Fruit fly (Drosophila melanogaster): ENCODE measurements around the gene CG42526.

CG42526 gene

DNA sequence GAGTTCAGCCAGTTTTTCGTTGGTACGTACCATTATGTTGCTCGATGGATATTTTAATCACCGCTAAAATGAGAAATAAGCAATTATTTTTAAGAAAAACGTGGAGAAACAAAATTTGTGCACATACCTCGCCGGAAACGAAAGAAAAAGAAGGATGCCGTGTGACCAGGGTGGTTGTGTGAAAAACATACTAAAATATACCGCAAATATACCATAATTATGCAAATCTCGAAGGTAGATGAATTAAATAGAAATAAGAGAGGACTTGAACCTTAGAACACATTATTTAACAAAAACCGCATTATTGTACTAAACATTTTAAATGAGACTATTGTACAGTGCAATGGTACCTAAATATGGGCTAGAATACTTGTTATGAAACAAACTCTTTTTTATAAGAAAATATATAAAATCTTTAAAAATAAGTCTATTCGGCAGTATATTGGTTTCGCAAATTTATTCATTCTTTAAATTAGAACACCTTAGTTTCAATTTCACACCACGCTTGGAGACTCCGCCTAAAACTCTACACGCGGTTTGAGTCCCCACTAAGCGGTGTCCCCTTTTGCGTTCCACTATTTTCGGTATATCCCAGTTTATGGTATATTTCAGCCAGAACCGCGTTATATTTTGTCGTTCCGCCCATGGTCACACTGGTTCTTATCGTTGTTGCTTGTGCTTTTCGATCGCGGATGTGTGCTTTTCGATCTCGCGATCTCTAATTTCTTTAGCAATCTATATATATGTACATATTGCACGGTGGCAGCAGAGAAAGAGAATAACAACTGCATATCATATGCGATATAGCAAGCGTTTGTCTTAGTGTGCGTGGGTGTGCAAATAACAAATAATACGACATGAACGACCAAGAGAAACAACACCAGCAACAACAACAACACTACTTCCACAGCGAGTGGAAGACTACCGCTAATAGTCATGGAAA lies 5.3 kb downstream of the CG42526 start, which contains the start of the genes RpS17 and MTF-1 (continued):
- peak; percentile 50 for TF ChIP-seq CG18262 (tag; optimal IDR thresholded peaks at IDR 0.05)
- TF ChIP-seq Sry-δ (GFP tag; optimal IDR thresholded peaks at IDR 0.05), result peak; percentile 28
- peak; percentile 39 for TF ChIP-seq disco-r (GFP tag; optimal IDR thresholded peaks at IDR 0.05)
- TF ChIP-seq CG12071 (GFP tag; optimal IDR thresholded peaks at IDR 0.05), result peak; percentile 60
- TF ChIP-seq gcm (GFP tag; optimal IDR thresholded peaks at IDR 0.05), result peak; percentile 46
- peak; percentile 44; the same call in 2 of the 3 replicates for TF ChIP-seq H15 (GFP tag; IDR thresholded peaks at IDR 0.05)
- peak; percentile 40 for TF ChIP-seq Oli (tag; optimal IDR thresholded peaks at IDR 0.05)
- TF ChIP-seq MTF-1 (GFP tag; optimal IDR thresholded peaks at IDR 0.05; ENCODE audit: borderline replicate concordance), result peak; percentile 93
- peak; percentile 30 for TF ChIP-seq CG15514 (GFP tag; optimal IDR thresholded peaks at IDR 0.05)
- no peak for TF ChIP-seq sisA (GFP tag; IDR thresholded peaks at IDR 0.05)
- TF ChIP-seq Oaz (GFP tag; IDR thresholded peaks at IDR 0.05), result no peak
- TF ChIP-seq NfI (GFP tag; optimal IDR thresholded peaks at IDR 0.05), result peak; percentile 73
- no peak for TF ChIP-seq pan (optimal IDR thresholded peaks at IDR 0.05)
- peak in 1 of 2 experiments; percentile 69 for TF ChIP-seq pan (GFP tag; optimal IDR thresholded peaks at IDR 0.05 in 1 of 2, IDR thresholded peaks at IDR 0.05 in 1 of 2)
- no peak for TF ChIP-seq CG14667 (GFP tag; IDR thresholded peaks at IDR 0.05)
- TF ChIP-seq CG6813 (GFP tag; optimal IDR thresholded peaks at IDR 0.05), result no peak
- no peak for TF ChIP-seq hbn (GFP tag; IDR thresholded peaks at IDR 0.05; ENCODE audit: partially characterized antibody)
- TF ChIP-seq CTCF (GFP tag; optimal IDR thresholded peaks at IDR 0.05), result peak; percentile 62
- peak; percentile 16 for TF ChIP-seq CG8924 (tag; optimal IDR thresholded peaks at IDR 0.05)
- TF ChIP-seq emc (GFP tag; optimal IDR thresholded peaks at IDR 0.05), result no peak
- TF ChIP-seq CG1832 (GFP tag; optimal IDR thresholded peaks at IDR 0.05), result no peak
- TF ChIP-seq Elba2 (GFP tag; optimal IDR thresholded peaks at IDR 0.05), result no peak
- TF ChIP-seq CG3163 (GFP tag; optimal IDR thresholded peaks at IDR 0.05), result peak; percentile 39
- peak; percentile 47 for TF ChIP-seq CG2712 (tag; optimal IDR thresholded peaks at IDR 0.05)
- peak; percentile 32; the same call in 1 of the 2 replicates for TF ChIP-seq E2f2 (GFP tag; IDR thresholded peaks at IDR 0.05)
- TF ChIP-seq CG12236 (GFP tag; optimal IDR thresholded peaks at IDR 0.05), result peak; percentile 30
- TF ChIP-seq pnt (GFP tag; optimal IDR thresholded peaks at IDR 0.05), result no peak
- TF ChIP-seq pzg (GFP tag; optimal IDR thresholded peaks at IDR 0.05), result peak; percentile 87
- TF ChIP-seq CG17186 (GFP tag; optimal IDR thresholded peaks at IDR 0.05), result no peak
- peak; percentile 37 for TF ChIP-seq Hand (GFP tag; optimal IDR thresholded peaks at IDR 0.05)
- peak; percentile 64; the same call in 2 of the 3 replicates for TF ChIP-seq CG17361 (GFP tag; IDR thresholded peaks at IDR 0.05)
- TF ChIP-seq dati (GFP tag; IDR thresholded peaks at IDR 0.05), result no peak
- TF ChIP-seq PHDP (tag; optimal IDR thresholded peaks at IDR 0.05), result peak; percentile 66
- TF ChIP-seq CG10267 (tag; optimal IDR thresholded peaks at IDR 0.05), result peak; percentile 45
- TF ChIP-seq CG8388 (GFP tag; optimal IDR thresholded peaks at IDR 0.05), result peak; percentile 35
- TF ChIP-seq CG8359 (GFP tag; optimal IDR thresholded peaks at IDR 0.05; ENCODE audit: borderline replicate concordance), result no peak
- TF ChIP-seq Dp (GFP tag; optimal IDR thresholded peaks at IDR 0.05), result peak; percentile 39
- TF ChIP-seq CG30020 (tag; optimal IDR thresholded peaks at IDR 0.05), result peak; percentile 7
- TF ChIP-seq TFAM (GFP tag; optimal IDR thresholded peaks at IDR 0.05), result no peak
- peak; percentile 37 for TF ChIP-seq CG7839 (tag; optimal IDR thresholded peaks at IDR 0.05)
- peak; percentile 64 for TF ChIP-seq CG2116 (GFP tag; optimal IDR thresholded peaks at IDR 0.05)
- TF ChIP-seq cato (GFP tag; optimal IDR thresholded peaks at IDR 0.05; ENCODE audit: borderline replicate concordance), result no peak
- no peak for TF ChIP-seq CG4282 (GFP tag; optimal IDR thresholded peaks at IDR 0.05)
- TF ChIP-seq tll (GFP tag; optimal IDR thresholded peaks at IDR 0.05), result no peak
- no peak; the same call in 1 of the 2 replicates for TF ChIP-seq CG9932 (GFP tag; IDR thresholded peaks at IDR 0.05)
- TF ChIP-seq Sox102F (GFP tag; optimal IDR thresholded peaks at IDR 0.05), result no peak
- TF ChIP-seq bowl (GFP tag; IDR thresholded peaks at IDR 0.05), result no peak
- TF ChIP-seq CG6791 (GFP tag; IDR thresholded peaks at IDR 0.05; ENCODE audit: partially characterized antibody), result no peak
